Worm (Caenorhabditis elegans) whole organism, young adult: ENCODE results near the gene svop-1.

Source experiments
- B0261.1 ChIP-seq: sonication (generic microtip); optimal IDR thresholded peaks from 2 replicates; lab custom pipeline; 2016; ENCODE audit warnings: mild to moderate bottlenecking, missing genetic modification characterization, moderate library complexity, missing compliant biosample characterization
- F10E7.11 ChIP-seq: sonication (generic microtip); optimal IDR thresholded peaks from 2 replicates; lab custom pipeline; 2017; ENCODE audit warnings: mild to moderate bottlenecking, missing genetic modification characterization, moderate library complexity, missing compliant biosample characterization
- F33H1.4 ChIP-seq: fragments of 200-800 bp; sonication (Bioruptor generic); IDR thresholded peaks from 2 replicates; pipeline ENCODE4 v1.3.6; 2022; ENCODE audit warnings: missing genetic modification reagents, missing genetic modification characterization, missing compliant biosample characterization
- F52B5.7 ChIP-seq: sonication (generic microtip); optimal IDR thresholded peaks from 2 replicates; lab custom pipeline; 2016; ENCODE audit warnings: mild to moderate bottlenecking, missing genetic modification characterization, missing compliant biosample characterization
- F55B11.4 ChIP-seq: sonication (generic microtip); optimal IDR thresholded peaks from 2 replicates; lab custom pipeline; 2016; ENCODE audit warnings: missing compliant biosample characterization, missing genetic modification characterization, borderline replicate concordance; ENCODE audit not compliant: insufficient read depth
- F57A8.1 ChIP-seq: fragments of 200-800 bp; sonication (Bioruptor generic); optimal IDR thresholded peaks from 2 replicates; lab custom pipeline; 2018; ENCODE audit warnings: mild to moderate bottlenecking, missing genetic modification characterization, moderate library complexity, missing compliant biosample characterization
- F57C9.4 ChIP-seq: sonication (generic microtip); optimal IDR thresholded peaks from 2 replicates; lab custom pipeline; 2017; ENCODE audit warnings: mild to moderate bottlenecking, missing genetic modification characterization, missing compliant biosample characterization
- K11D2.4 ChIP-seq: fragments of 200-800 bp; sonication (Bioruptor generic); IDR thresholded peaks from 2 replicates; pipeline ENCODE4 v1.3.6; 2022; ENCODE audit warnings: missing genetic modification reagents, missing genetic modification characterization, missing compliant biosample characterization
- Y67H2A.10 ChIP-seq: fragments of 200-800 bp; sonication (Bioruptor generic); conservative IDR thresholded peaks from 2 replicates; pipeline ENCODE4 v1.3.6; 2022; ENCODE audit warnings: missing genetic modification reagents, missing genetic modification characterization, missing compliant biosample characterization
- aptf-2 ChIP-seq: fragments of 200-800 bp; sonication (Bioruptor generic); conservative IDR thresholded peaks from 2 replicates; pipeline ENCODE4 v1.3.6; 2022; ENCODE audit warnings: missing genetic modification reagents, missing genetic modification characterization, missing compliant biosample characterization
- attf-5 ChIP-seq: fragments of 200-800 bp; sonication (Bioruptor generic); optimal IDR thresholded peaks from 2 replicates; lab custom pipeline; 2018; ENCODE audit warnings: mild to moderate bottlenecking, missing genetic modification characterization, missing compliant biosample characterization
- attf-6 ChIP-seq: fragments of 200-800 bp; sonication (Bioruptor generic); IDR thresholded peaks from 2 replicates; pipeline ENCODE4 v1.3.6; 2022; ENCODE audit warnings: missing genetic modification reagents, missing genetic modification characterization, missing compliant biosample characterization
- ceh-40 ChIP-seq: fragments of 200-800 bp; sonication (Bioruptor generic); IDR thresholded peaks from 2 replicates; pipeline ENCODE4 v1.3.6; 2022; ENCODE audit warnings: missing genetic modification characterization, missing compliant biosample characterization
- die-1 ChIP-seq: sonication (generic microtip); optimal IDR thresholded peaks from 2 replicates; lab custom pipeline; 2016; ENCODE audit warnings: missing genotype, mild to moderate bottlenecking, missing genetic modification characterization, missing compliant biosample characterization
- dpff-1 ChIP-seq: sonication (generic microtip); optimal IDR thresholded peaks from 2 replicates; lab custom pipeline; 2017; ENCODE audit warnings: mild to moderate bottlenecking, missing genetic modification characterization, missing compliant biosample characterization
- dpl-1 ChIP-seq: fragments of 150-350 bp; optimal IDR thresholded peaks from 2 replicates; lab custom pipeline; 2014; ENCODE audit warnings: missing biosample characterization, missing genetic modification reagents, missing genetic modification characterization
- fkh-3 ChIP-seq: sonication (generic microtip); optimal IDR thresholded peaks from 2 replicates; lab custom pipeline; 2016; ENCODE audit warnings: mild to moderate bottlenecking, missing genetic modification characterization, missing compliant biosample characterization
- him-1 ChIP-seq: sonication (generic microtip); optimal IDR thresholded peaks from 2 replicates; lab custom pipeline; 2016; ENCODE audit warnings: missing genotype, missing genetic modification reagents, missing genetic modification characterization, missing compliant biosample characterization
- hmg-1.2 ChIP-seq: fragments of 200-800 bp; sonication (Bioruptor generic); IDR thresholded peaks from 2 replicates; pipeline ENCODE4 v1.3.6; 2022; ENCODE audit warnings: missing genetic modification reagents, missing genetic modification characterization, missing compliant biosample characterization
- hrde-1 ChIP-seq: sonication (generic microtip); optimal IDR thresholded peaks from 2 replicates; lab custom pipeline; 2016; ENCODE audit warnings: missing genetic modification characterization, mild to moderate bottlenecking, missing compliant biosample characterization, moderate library complexity, missing genotype, missing genetic modification reagents, borderline replicate concordance
- lin-26 ChIP-seq: fragments of 200-800 bp; sonication (Bioruptor generic); IDR thresholded peaks from 2 replicates; pipeline ENCODE4 v1.3.6; 2022; ENCODE audit warnings: missing genetic modification reagents, missing genetic modification characterization, missing compliant biosample characterization
- lin-35 ChIP-seq, 3 experiments: fragments of 150-350 bp in 2 of 3; sonication (generic microtip) in 1 of 3; optimal IDR thresholded peaks; 2 replicates each; lab custom pipeline; 2014 to 2018; ENCODE audit warnings: missing biosample characterization in 3 of 3, missing genetic modification characterization in 3 of 3, missing genetic modification reagents in 3 of 3
- lin-54 ChIP-seq: fragments of 200-800 bp; sonication (Bioruptor generic); optimal IDR thresholded peaks from 2 replicates; lab custom pipeline; 2018; ENCODE audit warnings: mild to moderate bottlenecking, missing genetic modification characterization, missing compliant biosample characterization
- madf-10 ChIP-seq: sonication (generic microtip); optimal IDR thresholded peaks from 2 replicates; lab custom pipeline; 2016; ENCODE audit warnings: mild to moderate bottlenecking, missing genetic modification characterization, missing compliant biosample characterization
- madf-6 ChIP-seq: fragments of 200-800 bp; sonication (Bioruptor generic); IDR thresholded peaks from 2 replicates; pipeline ENCODE4 v1.3.6; 2022; ENCODE audit warnings: missing genetic modification reagents, missing genetic modification characterization, missing compliant biosample characterization
- madf-8 ChIP-seq: fragments of 200-800 bp; sonication (Bioruptor generic); conservative IDR thresholded peaks from 2 replicates; pipeline ENCODE4 v1.3.6; 2022; ENCODE audit warnings: missing genetic modification reagents, missing genetic modification characterization, missing compliant biosample characterization
- mcd-1 ChIP-seq: fragments of 200-800 bp; sonication (Bioruptor generic); IDR thresholded peaks from 2 replicates; pipeline ENCODE4 v1.3.6; 2022; ENCODE audit warnings: missing genetic modification reagents, missing genetic modification characterization, missing compliant biosample characterization
- mel-28 ChIP-seq: sonication (generic microtip); optimal IDR thresholded peaks from 2 replicates; lab custom pipeline; 2016; ENCODE audit warnings: borderline replicate concordance, mild to moderate bottlenecking, missing genetic modification characterization, missing compliant biosample characterization
- mxl-1 ChIP-seq: sonication (generic microtip); optimal IDR thresholded peaks from 2 replicates; lab custom pipeline; 2016; ENCODE audit warnings: missing genetic modification characterization, missing compliant biosample characterization
- nfya-1 ChIP-seq: sonication (generic microtip); optimal IDR thresholded peaks from 2 replicates; lab custom pipeline; 2017; ENCODE audit warnings: antibody characterized with exemption, missing compliant biosample characterization, missing genetic modification characterization, borderline replicate concordance; ENCODE audit not compliant: insufficient read depth
- nfya-2 ChIP-seq: fragments of 200-800 bp; sonication (Bioruptor generic); IDR thresholded peaks from 2 replicates; pipeline ENCODE4 v1.3.6; 2022; ENCODE audit warnings: missing genetic modification reagents, missing genetic modification characterization, missing compliant biosample characterization
- nhr-120 ChIP-seq: fragments of 200-800 bp; sonication (Bioruptor generic); IDR thresholded peaks from 2 replicates; pipeline ENCODE4 v1.3.6; 2022; ENCODE audit warnings: missing genetic modification characterization, missing compliant biosample characterization
- snpc-3.4 ChIP-seq: sonication (generic microtip); optimal IDR thresholded peaks from 2 replicates; lab custom pipeline; 2017; ENCODE audit warnings: missing genetic modification characterization, mild to moderate bottlenecking, missing compliant biosample characterization, antibody characterized with exemption, moderate library complexity, missing genotype, missing genetic modification reagents
- snpc-4 ChIP-seq, 5 experiments: fragments of 150-350 bp in 1 of 5; sonication (generic microtip) in 4 of 5; optimal IDR thresholded peaks; 2 replicates each; lab custom pipeline; 2014 to 2018; ENCODE audit warnings: missing genetic modification characterization in 5 of 5, missing biosample characterization in 3 of 5, antibody characterized with exemption in 2 of 5, mild to moderate bottlenecking in 2 of 5, missing compliant biosample characterization in 2 of 5, missing genotype in 2 of 5, moderate library complexity in 2 of 5, missing genetic modification reagents in 1 of 5
- somi-1 ChIP-seq: fragments of 200-800 bp; sonication (Bioruptor generic); optimal IDR thresholded peaks from 2 replicates; lab custom pipeline; 2018; ENCODE audit warnings: mild to moderate bottlenecking, missing genetic modification characterization, missing compliant biosample characterization
- unc-130 ChIP-seq: sonication (generic microtip); optimal IDR thresholded peaks from 2 replicates; lab custom pipeline; 2016; ENCODE audit warnings: missing genetic modification reagents, missing genetic modification characterization, missing compliant biosample characterization
- xnd-1 ChIP-seq: sonication (generic microtip); optimal IDR thresholded peaks from 2 replicates; lab custom pipeline; 2016; ENCODE audit warnings: missing genotype, missing genetic modification reagents, missing genetic modification characterization, missing compliant biosample characterization
- zim-3 ChIP-seq: sonication (generic microtip); optimal IDR thresholded peaks from 2 replicates; lab custom pipeline; 2017; ENCODE audit warnings: mild to moderate bottlenecking, missing genetic modification characterization, moderate library complexity, missing compliant biosample characterization
- ztf-18 ChIP-seq: sonication (generic microtip); optimal IDR thresholded peaks from 2 replicates; lab custom pipeline; 2016; ENCODE audit warnings: missing genotype, mild to moderate bottlenecking, missing genetic modification characterization, missing compliant biosample characterization
- ztf-28 ChIP-seq: fragments of 200-800 bp; sonication (Bioruptor generic); IDR thresholded peaks from 2 replicates; pipeline ENCODE4 v1.3.6; 2022; ENCODE audit warnings: missing genetic modification reagents, missing genetic modification characterization, missing compliant biosample characterization
- ztf-6 ChIP-seq: fragments of 200-800 bp; sonication (Bioruptor generic); IDR thresholded peaks from 2 replicates; pipeline ENCODE4 v1.3.6; 2022; ENCODE audit warnings: missing genetic modification reagents, missing genetic modification characterization, missing compliant biosample characterization

Gene svop-1

DNA sequence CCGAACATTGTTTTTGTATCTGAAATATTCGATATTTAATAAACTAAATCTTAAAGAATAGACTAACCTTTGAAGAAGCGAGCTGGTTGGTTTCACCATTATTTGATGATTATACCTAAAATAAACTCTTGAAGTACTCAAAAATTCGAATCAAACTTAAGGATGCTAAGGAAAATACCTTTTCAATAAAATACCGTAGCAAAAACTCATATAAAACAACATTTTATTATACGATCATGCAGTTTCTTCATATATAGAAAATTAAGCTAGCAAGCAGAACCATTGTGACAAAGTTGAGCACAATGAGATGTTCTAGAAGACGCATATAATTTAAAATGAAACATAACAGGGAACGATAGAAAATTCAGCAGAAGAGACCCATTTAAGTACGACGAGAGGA lies 36.9 kb downstream of the svop-1 start, which contains the start of gene F44E2.7:
Gene F44E2.7, minus strand, starts transcription at position 101 of the 400 bp plus-strand sequence.
- TF ChIP-seq xnd-1 (no peak), fkh-3 (no peak), F57C9.4 (tag; lab: Kevin White, UChicago) (no peak), F52B5.7 (tag; lab: Kevin White, UChicago) (no peak), F55B11.4 (tag; lab: Kevin White, UChicago) (no peak), madf-8 (GFP tag; lab: Robert Waterston, UW) (no peak), F33H1.4 (no peak), Y67H2A.10 (GFP tag; lab: Robert Waterston, UW) (no peak), him-1 (no peak), madf-6 (GFP tag; lab: Robert Waterston, UW) (no peak), dpff-1 (tag; lab: Kevin White, UChicago) (no peak), nfya-2 (GFP tag; lab: Robert Waterston, UW) (no peak)

DNA sequence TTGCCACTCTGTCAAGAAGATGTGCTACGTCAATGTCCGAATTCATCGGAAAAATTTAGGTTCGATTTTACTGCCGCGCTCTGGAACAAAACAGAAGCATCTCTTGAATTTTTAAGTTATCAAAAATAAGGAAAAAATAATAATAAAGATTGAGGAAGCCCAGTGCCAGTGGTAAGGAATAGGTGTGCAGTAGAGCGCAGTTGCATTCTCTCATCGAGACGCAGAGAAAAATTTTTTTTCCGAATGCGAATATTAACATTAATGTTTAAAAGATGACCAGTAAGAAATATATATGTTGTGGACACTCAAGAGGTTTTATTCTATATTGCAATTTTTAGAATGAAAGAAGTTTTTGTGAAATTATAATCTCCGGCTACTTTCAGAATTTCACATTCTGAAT lies 37.6 kb downstream of the svop-1 start:
- peak; percentile 89 for TF ChIP-seq mcd-1 (GFP tag; lab: Robert Waterston, UW)
- TF ChIP-seq madf-6 (GFP tag; lab: Robert Waterston, UW) = peak; percentile 30; the same call in 1 of the 2 replicates
- TF ChIP-seq hmg-1.2 (GFP tag; lab: Robert Waterston, UW) = peak; percentile 30; the same call in 1 of the 2 replicates
- TF ChIP-seq snpc-4 (GFP tag; optimal IDR thresholded peaks at IDR 0.05; lab: Kevin White, UChicago) = no peak
- TF ChIP-seq snpc-4 (tag; optimal IDR thresholded peaks at IDR 0.05; lab: Kevin White, UChicago) = peak in 1 of 4 experiments; percentile 27
- no peak for TF ChIP-seq F57A8.1 (GFP tag; lab: Kevin White, UChicago)
- no peak for TF ChIP-seq madf-10 (tag; lab: Kevin White, UChicago)
- TF ChIP-seq attf-5 (GFP tag; lab: Kevin White, UChicago) = peak; percentile 37
- TF ChIP-seq ztf-18 (tag; lab: Kevin White, UChicago) = peak; percentile 38
- TF ChIP-seq, all 124 proteins: peak for 6

DNA sequence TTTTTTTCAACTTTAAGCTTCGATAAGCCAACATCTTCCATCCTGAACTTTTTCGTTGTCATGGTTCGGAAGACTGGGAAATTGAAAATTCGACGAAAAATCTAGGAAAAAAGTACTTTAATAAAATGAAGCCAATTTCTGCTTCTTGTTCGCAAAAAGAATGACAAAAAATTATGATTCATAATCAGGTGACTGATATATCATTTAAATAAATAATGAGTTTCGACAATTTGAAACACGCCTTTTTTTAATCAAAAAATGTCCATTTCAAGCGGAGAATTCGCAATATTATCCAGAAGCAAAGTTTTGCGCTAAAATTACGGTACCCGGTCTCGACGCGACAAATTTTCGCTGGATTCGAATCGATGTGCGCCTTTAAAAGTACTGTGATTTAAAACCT lies 40.2 kb downstream of the svop-1 start, which contains the start of gene F44E2.6:
Gene F44E2.6, minus strand, starts transcription at position 101 of the 400 bp plus-strand sequence.
- TF ChIP-seq unc-130 (no peak), ztf-18 (tag; lab: Kevin White, UChicago) (no peak), nhr-120 (GFP tag; lab: Robert Waterston, UW) (no peak), attf-6 (GFP tag; lab: Robert Waterston, UW) (no peak), snpc-3.4 (tag; lab: Kevin White, UChicago) (no peak), mel-28 (tag; lab: Kevin White, UChicago) (no peak)

DNA sequence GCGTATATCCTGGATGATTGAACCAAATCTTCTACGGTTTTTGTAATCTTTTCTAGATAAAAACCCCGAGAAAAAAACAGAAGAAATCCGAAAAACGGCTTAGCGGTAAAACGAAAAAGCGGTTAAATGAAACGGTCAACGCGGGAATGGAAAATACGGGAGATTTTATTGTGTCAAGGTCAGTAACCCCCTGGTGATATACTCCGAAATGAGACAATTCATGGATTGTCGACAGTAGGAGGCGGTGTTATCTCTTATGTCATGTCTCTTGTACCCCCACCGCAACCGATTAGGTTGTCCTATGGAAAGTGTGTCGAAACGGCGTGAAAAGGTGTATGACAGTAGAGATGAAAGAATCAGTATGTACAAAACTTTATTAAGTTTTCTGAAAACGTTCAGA lies 41.2 kb downstream of the svop-1 start:
- TF ChIP-seq K11D2.4 (GFP tag; lab: Robert Waterston, UW) = no peak
- TF ChIP-seq ztf-6 (GFP tag; lab: Robert Waterston, UW) = no peak
- no peak for TF ChIP-seq aptf-2
- TF ChIP-seq ceh-40 (GFP tag; lab: Robert Waterston, UW) = no peak
- no peak for TF ChIP-seq mel-28 (tag; lab: Kevin White, UChicago)
- TF ChIP-seq, all 124 proteins: peak for 0

DNA sequence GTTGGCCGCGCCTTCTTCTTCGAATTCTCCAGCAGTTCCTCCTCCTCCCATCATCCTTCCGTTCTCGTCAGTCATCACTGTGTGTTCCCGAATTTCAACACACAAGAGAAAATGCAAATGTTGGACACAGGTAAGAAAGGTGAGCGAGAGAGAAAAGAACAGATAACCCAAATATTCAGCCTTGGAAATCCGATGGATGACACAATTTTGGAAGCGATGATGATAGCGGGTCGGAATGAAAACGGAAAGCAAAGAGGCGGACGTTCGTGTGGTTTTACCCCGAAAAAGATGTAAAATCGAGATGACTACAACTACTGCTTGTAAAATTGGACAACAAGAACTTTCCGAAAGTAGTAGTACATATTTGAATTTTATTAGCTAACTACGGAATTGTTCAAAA lies 45.5 kb downstream of the svop-1 start:
- TF ChIP-seq zim-3 (tag; lab: Kevin White, UChicago) = no peak
- TF ChIP-seq die-1 (tag; lab: Kevin White, UChicago) = no peak
- TF ChIP-seq ceh-40 (GFP tag; lab: Robert Waterston, UW) = no peak
- TF ChIP-seq F10E7.11 = no peak
- no peak for TF ChIP-seq lin-35 (GFP tag; optimal IDR thresholded peaks at IDR 0.05; lab: Kevin White, UChicago)
- no peak for TF ChIP-seq lin-54 (GFP tag; lab: Kevin White, UChicago)
- no peak for TF ChIP-seq ztf-28 (GFP tag; lab: Robert Waterston, UW)
- no peak for TF ChIP-seq nfya-1 (tag; lab: Kevin White, UChicago)
- TF ChIP-seq B0261.1 (tag; lab: Kevin White, UChicago) = no peak
- no peak for TF ChIP-seq lin-26
- no peak for TF ChIP-seq somi-1 (GFP tag; lab: Kevin White, UChicago)
- TF ChIP-seq hrde-1 (tag; lab: Kevin White, UChicago) = no peak
- TF ChIP-seq mxl-1 = no peak
- no peak for TF ChIP-seq dpl-1
- no peak for TF ChIP-seq attf-6 (GFP tag; lab: Robert Waterston, UW)
- TF ChIP-seq snpc-4 (GFP tag; optimal IDR thresholded peaks at IDR 0.05; lab: Kevin White, UChicago) = no peak
- TF ChIP-seq snpc-4 (tag; optimal IDR thresholded peaks at IDR 0.05; lab: Kevin White, UChicago) = no peak
